Worm (Caenorhabditis elegans) whole organism, late embryonic: Measurements from ENCODE around the gene epic-2.

Experiments
- ahr-1 ChIP-seq: sonication (generic microtip); optimal IDR thresholded peaks from 2 replicates; lab custom pipeline; 2016; ENCODE audit warnings: missing genetic modification characterization, missing compliant biosample characterization
- ama-1 ChIP-seq: fragments of 150-350 bp; optimal IDR thresholded peaks from 2 replicates; lab custom pipeline; 2014
- ceh-14 ChIP-seq: sonication (generic microtip); optimal IDR thresholded peaks from 2 replicates; lab custom pipeline; 2016; ENCODE audit warnings: missing genotype, missing genetic modification characterization, missing compliant biosample characterization
- ceh-6 ChIP-seq: fragments of 200-800 bp; sonication (Bioruptor generic); optimal IDR thresholded peaks from 2 replicates; lab custom pipeline; 2018; ENCODE audit warnings: mild to moderate bottlenecking, missing genetic modification characterization, missing compliant biosample characterization
- dmd-4 ChIP-seq: sonication (generic microtip); optimal IDR thresholded peaks from 2 replicates; lab custom pipeline; 2016; ENCODE audit warnings: borderline replicate concordance, missing genetic modification characterization, missing compliant biosample characterization
- hlh-30 ChIP-seq: sonication (generic microtip); optimal IDR thresholded peaks from 2 replicates; lab custom pipeline; 2017; ENCODE audit warnings: antibody characterized with exemption, missing genetic modification characterization, missing compliant biosample characterization; ENCODE audit not compliant: insufficient read depth
- lin-11 ChIP-seq: fragments of 200-800 bp; sonication (Bioruptor generic); optimal IDR thresholded peaks from 2 replicates; lab custom pipeline; 2018; ENCODE audit warnings: mild to moderate bottlenecking, missing genetic modification characterization, missing compliant biosample characterization
- nfya-1 ChIP-seq: sonication (generic microtip); optimal IDR thresholded peaks from 2 replicates; lab custom pipeline; 2017; ENCODE audit warnings: missing genetic modification characterization, mild to moderate bottlenecking, missing compliant biosample characterization, antibody characterized with exemption, moderate library complexity
- nhr-11 ChIP-seq: fragments of 150-350 bp; optimal IDR thresholded peaks from 2 replicates; lab custom pipeline; 2014; ENCODE audit warnings: missing biosample characterization, missing genetic modification characterization
- pha-4 ChIP-seq: fragments of 150-350 bp; optimal IDR thresholded peaks from 2 replicates; lab custom pipeline; 2018; ENCODE audit warnings: missing biosample characterization, missing genetic modification reagents, missing genetic modification characterization
- pqm-1 ChIP-seq: sonication (generic microtip); optimal IDR thresholded peaks from 2 replicates; lab custom pipeline; 2016; ENCODE audit warnings: missing genetic modification characterization, missing compliant biosample characterization
- sox-4 ChIP-seq: sonication (generic microtip); optimal IDR thresholded peaks from 2 replicates; lab custom pipeline; 2017; ENCODE audit warnings: mild to moderate bottlenecking, missing genetic modification characterization, inconsistent platforms, missing compliant biosample characterization
- tbx-2 ChIP-seq: sonication (generic microtip); optimal IDR thresholded peaks from 2 replicates; lab custom pipeline; 2016; ENCODE audit warnings: missing genetic modification characterization, missing compliant biosample characterization

ce11 chrIV:1679227-1679626, 41.4 kb upstream of the epic-2 start:
- no peak for TF ChIP-seq nhr-11 (tag; lab: Kevin White, UChicago)
- TF ChIP-seq hlh-30, result no peak
- no peak for TF ChIP-seq sox-4
- TF ChIP-seq lin-11 (tag; lab: Kevin White, UChicago), result no peak
- no peak for TF ChIP-seq pqm-1 (tag; lab: Kevin White, UChicago)
- no peak for TF ChIP-seq pha-4 (tag; lab: Kevin White, UChicago)
- no peak for TF ChIP-seq ama-1 (lab: Kevin White, UChicago)
- no peak for TF ChIP-seq tbx-2 (tag; lab: Kevin White, UChicago)
- no peak for TF ChIP-seq dmd-4
- no peak for TF ChIP-seq nfya-1 (tag; lab: Kevin White, UChicago)
- no peak for TF ChIP-seq ahr-1
- TF ChIP-seq ceh-14, result no peak
- TF ChIP-seq ceh-6 (GFP tag; lab: Kevin White, UChicago), result no peak
